Worm (Caenorhabditis elegans): ENCODE measurements around the gene cutl-24.

The cutl-24 gene

ce11 chrIV:172990-173389 lies 8.1 kb downstream of the cutl-24 start:
- no peak for TF ChIP-seq mef-2 (tag; optimal IDR thresholded peaks at IDR 0.05)

- TF ChIP-seq pag-3 (tag; optimal IDR thresholded peaks at IDR 0.05; ENCODE audit: borderline replicate concordance, insufficient read depth) = no peak
- TF ChIP-seq blmp-1 (tag; optimal IDR thresholded peaks at IDR 0.05) = peak; percentile 36
- TF ChIP-seq efl-1 (optimal IDR thresholded peaks at IDR 0.05) = no peak
- TF ChIP-seq efl-1 (GFP tag; optimal IDR thresholded peaks at IDR 0.05 in 1 of 2) = no peak
- no peak for TF ChIP-seq ets-5 (GFP tag; IDR thresholded peaks at IDR 0.05)
- no peak for TF ChIP-seq ces-1 (GFP tag; optimal IDR thresholded peaks at IDR 0.05)
- TF ChIP-seq unc-98 (GFP tag; IDR thresholded peaks at IDR 0.05) = no peak
- peak in 1 of 2 experiments; percentile 37 for TF ChIP-seq ztf-11 (tag; optimal IDR thresholded peaks at IDR 0.05)
- TF ChIP-seq nhr-85 (tag) = peak; percentile 60
- TF ChIP-seq skn-1 (tag; optimal IDR thresholded peaks at IDR 0.05) = no peak
- TF ChIP-seq nhr-237 (tag; optimal IDR thresholded peaks at IDR 0.05) = no peak
- no peak for TF ChIP-seq lin-39 (tag; optimal IDR thresholded peaks at IDR 0.05)
- no peak for TF ChIP-seq alr-1 (tag; optimal IDR thresholded peaks at IDR 0.05; ENCODE audit: borderline replicate concordance)
- no peak for TF ChIP-seq aly-2 (tag; optimal IDR thresholded peaks at IDR 0.05)
- no peak for TF ChIP-seq swsn-7 (tag; optimal IDR thresholded peaks at IDR 0.05)
- no peak for TF ChIP-seq grh-1 (GFP tag; IDR thresholded peaks at IDR 0.05)
- TF ChIP-seq C04F5.9 (tag; optimal IDR thresholded peaks at IDR 0.05) = no peak
- TF ChIP-seq mab-9 (GFP tag; IDR thresholded peaks at IDR 0.05) = no peak
- TF ChIP-seq mdl-1 (tag; optimal IDR thresholded peaks at IDR 0.05) = no peak
- peak; percentile 22 for TF ChIP-seq tbx-2 (tag; optimal IDR thresholded peaks at IDR 0.05)
Measured at ce11 chrIV:174115-174514, 9.2 kb downstream of the cutl-24 start.

- no peak for TF ChIP-seq C16A3.4 (tag; optimal IDR thresholded peaks at IDR 0.05)
- TF ChIP-seq blmp-1 (tag; optimal IDR thresholded peaks at IDR 0.05) = peak; percentile 42
- no peak for TF ChIP-seq efl-1 (optimal IDR thresholded peaks at IDR 0.05)
- peak in 1 of 2 experiments; percentile 80 for TF ChIP-seq efl-1 (GFP tag; optimal IDR thresholded peaks at IDR 0.05 in 1 of 2)
- TF ChIP-seq nhr-19 (GFP tag; conservative IDR thresholded peaks at IDR 0.05) = 0 out of 2 replicates have a peak, but pooled peaks have one; percentile 15
- no peak for TF ChIP-seq fos-1 (tag; optimal IDR thresholded peaks at IDR 0.05)
- TF ChIP-seq lin-14 (GFP tag; optimal IDR thresholded peaks at IDR 0.05) = peak; percentile 47
- no peak for TF ChIP-seq fkh-10 (GFP tag; optimal IDR thresholded peaks at IDR 0.05)
- peak; percentile 9 for TF ChIP-seq tbx-2 (tag; optimal IDR thresholded peaks at IDR 0.05)
- TF ChIP-seq nhr-85 (tag) = peak; percentile 83
- TF ChIP-seq nhr-71 (tag; optimal IDR thresholded peaks at IDR 0.05) = no peak
- peak in 1 of 2 experiments; percentile 16 for TF ChIP-seq ztf-11 (tag; optimal IDR thresholded peaks at IDR 0.05)
- TF ChIP-seq mep-1 (tag; optimal IDR thresholded peaks at IDR 0.05) = peak; percentile 22
- TF ChIP-seq jun-1 (tag; optimal IDR thresholded peaks at IDR 0.05) = no peak
Measured at ce11 chrIV:175698-176097, 10.8 kb downstream of the cutl-24 start.

- no peak for TF ChIP-seq sox-4 (tag; optimal IDR thresholded peaks at IDR 0.05)
- no peak for TF ChIP-seq efl-1 (optimal IDR thresholded peaks at IDR 0.05)
- peak in 1 of 2 experiments; percentile 34 for TF ChIP-seq efl-1 (GFP tag; optimal IDR thresholded peaks at IDR 0.05 in 1 of 2)
- no peak for TF ChIP-seq nhr-84 (tag; optimal IDR thresholded peaks at IDR 0.05)
- peak; percentile 32 for TF ChIP-seq lin-14 (GFP tag; optimal IDR thresholded peaks at IDR 0.05)
- no peak for TF ChIP-seq swsn-7 (tag; optimal IDR thresholded peaks at IDR 0.05)
- TF ChIP-seq C04F5.9 (tag; optimal IDR thresholded peaks at IDR 0.05) = no peak
- peak; percentile 10 for TF ChIP-seq nhr-71 (tag; optimal IDR thresholded peaks at IDR 0.05)
- TF ChIP-seq lin-15B (tag; optimal IDR thresholded peaks at IDR 0.05) = no peak
- TF ChIP-seq ztf-11 (tag; optimal IDR thresholded peaks at IDR 0.05) = no peak
- no peak for TF ChIP-seq nhr-47 (tag; optimal IDR thresholded peaks at IDR 0.05)
- peak; percentile 82 for TF ChIP-seq nhr-85 (tag)
Measured at ce11 chrIV:177487-177886, 12.6 kb downstream of the cutl-24 start.

ce11 chrIV:178696-179095 lies 13.8 kb downstream of the cutl-24 start, which contains the start of gene tcl-2:
Gene tcl-2 (plus strand): TSS chrIV:179083.
- no peak for TF ChIP-seq ama-1 (optimal IDR thresholded peaks at IDR 0.05)
- no peak for TF ChIP-seq Y116A8C.19 (tag; optimal IDR thresholded peaks at IDR 0.05; ENCODE audit: borderline replicate concordance)
- TF ChIP-seq nhr-76 (tag; optimal IDR thresholded peaks at IDR 0.05) = no peak
- TF ChIP-seq alr-1 (tag; optimal IDR thresholded peaks at IDR 0.05; ENCODE audit: borderline replicate concordance) = no peak
- TF ChIP-seq efl-3 (GFP tag; optimal IDR thresholded peaks at IDR 0.05) = no peak
- no peak for TF ChIP-seq nhr-19 (GFP tag; conservative IDR thresholded peaks at IDR 0.05)
- no peak for TF ChIP-seq tbx-2 (tag; optimal IDR thresholded peaks at IDR 0.05)
- TF ChIP-seq mab-9 (GFP tag; IDR thresholded peaks at IDR 0.05) = no peak
- no peak for TF ChIP-seq hlh-4 (tag; optimal IDR thresholded peaks at IDR 0.05)
- no peak for TF ChIP-seq fkh-4 (tag; optimal IDR thresholded peaks at IDR 0.05; ENCODE audit: borderline replicate concordance)
